Fruit fly (Drosophila melanogaster) whole organism, adult: Measurements from ENCODE around the gene CG4218.

ENCODE experiments used
- CG11617 ChIP-seq: fragments of 200-800 bp; sonication (Bioruptor generic); optimal IDR thresholded peaks from 2 replicates; lab custom pipeline; 2017; ENCODE audit warnings: mild to moderate bottlenecking, missing biosample characterization, missing genetic modification reagents, missing genetic modification characterization
- CG14711 ChIP-seq: fragments of 200-800 bp; sonication (Bioruptor generic); optimal IDR thresholded peaks from 2 replicates; lab custom pipeline; 2018; ENCODE audit warnings: missing biosample characterization, mild to moderate bottlenecking, missing genetic modification characterization, moderate library complexity
- CG33017 ChIP-seq: fragments of 200-800 bp; sonication (Bioruptor generic); optimal IDR thresholded peaks from 2 replicates; lab custom pipeline; 2018; ENCODE audit warnings: missing biosample characterization, mild to moderate bottlenecking, missing genetic modification characterization, moderate library complexity
- CG5204 ChIP-seq: fragments of 200-800 bp; sonication (Bioruptor generic); optimal IDR thresholded peaks from 2 replicates; lab custom pipeline; 2016; ENCODE audit warnings: missing biosample characterization, missing genetic modification characterization
- CG7101 ChIP-seq: fragments of 200-800 bp; sonication (Bioruptor generic); optimal IDR thresholded peaks from 2 replicates; lab custom pipeline; 2018; ENCODE audit warnings: missing biosample characterization, mild to moderate bottlenecking, missing genetic modification characterization, moderate library complexity
- Clk ChIP-seq: fragments of 200-800 bp; sonication (Bioruptor generic); optimal IDR thresholded peaks from 2 replicates; lab custom pipeline; 2017; ENCODE audit warnings: missing biosample characterization, missing genetic modification characterization
- Hr96 ChIP-seq: fragments of 200-800 bp; sonication (Bioruptor generic); optimal IDR thresholded peaks from 2 replicates; lab custom pipeline; 2016; ENCODE audit warnings: missing biosample characterization, missing genetic modification characterization
- bab1 ChIP-seq: fragments of 200-800 bp; sonication (Bioruptor generic); optimal IDR thresholded peaks from 3 replicates; lab custom pipeline; 2019; ENCODE audit warnings: missing biosample characterization, mild to moderate bottlenecking, missing genetic modification characterization, moderate library complexity
- cic ChIP-seq: fragments of 200-800 bp; sonication (Bioruptor generic); optimal IDR thresholded peaks from 2 replicates; lab custom pipeline; 2017; ENCODE audit warnings: missing biosample characterization, mild to moderate bottlenecking, missing genetic modification characterization, moderate library complexity
- cnc ChIP-seq, 2 experiments: fragments of >200 bp; optimal IDR thresholded peaks; 2 replicates each; lab custom pipeline; 2017
- ovo ChIP-seq: fragments of 200-800 bp; sonication (Bioruptor generic); optimal IDR thresholded peaks from 2 replicates; lab custom pipeline; 2016; ENCODE audit warnings: missing biosample characterization, missing genetic modification characterization
- pad ChIP-seq: fragments of 200-800 bp; sonication (Bioruptor generic); optimal IDR thresholded peaks from 3 replicates; lab custom pipeline; 2017; ENCODE audit warnings: missing biosample characterization, missing genetic modification characterization, mild to moderate bottlenecking, moderate library complexity, missing genetic modification reagents
- toe ChIP-seq: fragments of 200-800 bp; sonication (Bioruptor generic); optimal IDR thresholded peaks from 2 replicates; lab custom pipeline; 2016; ENCODE audit warnings: missing biosample characterization, missing genetic modification characterization

DNA sequence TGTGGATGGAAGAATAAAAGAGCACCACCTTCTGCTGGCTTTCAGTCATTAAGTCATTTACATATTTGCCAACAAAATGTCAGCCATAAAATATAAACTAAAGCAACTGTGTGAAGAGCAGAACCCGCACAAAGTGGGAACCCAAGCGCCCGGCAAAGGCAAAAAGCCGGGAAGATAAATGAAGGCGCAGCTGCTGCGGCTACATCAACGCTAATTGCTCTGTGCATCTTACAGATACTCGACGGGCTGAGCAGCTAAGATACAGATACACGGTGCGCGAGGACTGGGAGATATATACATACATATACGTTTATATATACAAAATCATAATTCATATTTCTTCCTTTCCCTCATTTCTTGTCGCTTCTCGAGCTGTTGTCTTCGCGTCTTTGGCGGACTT is 42.2 kb downstream of the CG4218 start:
- TF ChIP-seq toe = no peak
- TF ChIP-seq ovo (GFP tag; lab: Kevin White, UChicago) = no peak
- no peak for TF ChIP-seq CG14711 (tag; lab: Kevin White, UChicago)
- no peak for TF ChIP-seq Hr96 (GFP tag; lab: Kevin White, UChicago)
- TF ChIP-seq pad (GFP tag; lab: Kevin White, UChicago) = no peak
- no peak for TF ChIP-seq bab1
- no peak for TF ChIP-seq CG7101
- TF ChIP-seq CG11617 (GFP tag; lab: Kevin White, UChicago) = no peak
- TF ChIP-seq CG5204 (GFP tag; lab: Kevin White, UChicago) = no peak
- no peak for TF ChIP-seq cnc (optimal IDR thresholded peaks at IDR 0.05; lab: Kevin White, UChicago)
- no peak for TF ChIP-seq CG33017 (tag; lab: Kevin White, UChicago)
- no peak for TF ChIP-seq Clk (GFP tag; lab: Kevin White, UChicago)
- no peak for TF ChIP-seq cic (GFP tag; lab: Kevin White, UChicago)
